Fruit fly (Drosophila melanogaster): ENCODE measurements around the gene Scp2.

DNA sequence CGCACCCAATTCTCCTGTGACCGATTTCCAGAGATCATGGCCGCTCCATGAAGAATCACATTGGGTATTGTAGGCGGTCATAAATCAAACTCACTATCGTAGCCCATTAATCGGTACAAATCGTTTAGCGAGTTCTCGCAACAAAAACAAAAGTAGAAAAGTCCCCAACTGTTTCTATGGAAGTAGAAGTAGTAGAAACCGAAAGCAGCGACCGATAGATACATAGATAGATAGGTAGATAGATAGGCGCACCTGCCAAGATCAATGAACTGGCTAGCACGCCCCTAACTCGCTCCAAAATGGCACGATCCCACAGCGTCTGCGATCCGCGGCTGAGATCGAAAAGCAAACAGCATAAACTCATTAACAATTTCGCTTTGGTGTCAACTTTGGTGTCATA lies 17.3 kb upstream of the Scp2 start:
- TF ChIP-seq CG32264 (GFP tag; optimal IDR thresholded peaks at IDR 0.05) (no peak), h (GFP tag; optimal IDR thresholded peaks at IDR 0.05) (no peak), pan (optimal IDR thresholded peaks at IDR 0.05) (no peak), OdsH (GFP tag; optimal IDR thresholded peaks at IDR 0.05) (no peak), Abd-B (GFP tag; optimal IDR thresholded peaks at IDR 0.05) (no peak), CG9705 (GFP tag; optimal IDR thresholded peaks at IDR 0.05) (no peak), psq (GFP tag; optimal IDR thresholded peaks at IDR 0.05) (no peak), GATAd (GFP tag; optimal IDR thresholded peaks at IDR 0.05) (no peak), fru (GFP tag; optimal IDR thresholded peaks at IDR 0.05) (no peak), Dif (GFP tag; optimal IDR thresholded peaks at IDR 0.05; ENCODE audit: partially characterized antibody) (no peak), Mio (GFP tag; optimal IDR thresholded peaks at IDR 0.05) (no peak), N (GFP tag; optimal IDR thresholded peaks at IDR 0.05) (no peak)
